Worm (Caenorhabditis elegans) whole organism, L2 larva: ENCODE data around the gene acox-3.

Experiments used
- aly-2 ChIP-seq: fragments of 150-350 bp; optimal IDR thresholded peaks from 2 replicates; lab custom pipeline; 2014; ENCODE audit warnings: missing biosample characterization, missing genetic modification characterization
- dmd-4 ChIP-seq: sonication (generic microtip); optimal IDR thresholded peaks from 2 replicates; lab custom pipeline; 2017; ENCODE audit warnings: missing biosample characterization, missing genetic modification characterization
- elt-1 ChIP-seq: fragments of 150-350 bp; optimal IDR thresholded peaks from 2 replicates; lab custom pipeline; 2014; ENCODE audit warnings: missing biosample characterization, missing genetic modification characterization
- lin-11 ChIP-seq: fragments of 150-350 bp; sonication (generic microtip); optimal IDR thresholded peaks from 2 replicates; lab custom pipeline; 2014; ENCODE audit warnings: missing biosample characterization, missing genetic modification characterization, inconsistent platforms, mixed read lengths
- nhr-11 ChIP-seq: fragments of 150-350 bp; optimal IDR thresholded peaks from 2 replicates; lab custom pipeline; 2014; ENCODE audit warnings: missing biosample characterization, missing genetic modification characterization
- nhr-25 ChIP-seq: fragments of 150-350 bp; sonication (generic microtip); optimal IDR thresholded peaks from 3 replicates; lab custom pipeline; 2014; ENCODE audit warnings: missing biosample characterization, missing genetic modification characterization
- snpc-4 ChIP-seq: fragments of 150-350 bp; optimal IDR thresholded peaks from 2 replicates; lab custom pipeline; 2014; ENCODE audit warnings: missing biosample characterization, missing genetic modification characterization

DNA sequence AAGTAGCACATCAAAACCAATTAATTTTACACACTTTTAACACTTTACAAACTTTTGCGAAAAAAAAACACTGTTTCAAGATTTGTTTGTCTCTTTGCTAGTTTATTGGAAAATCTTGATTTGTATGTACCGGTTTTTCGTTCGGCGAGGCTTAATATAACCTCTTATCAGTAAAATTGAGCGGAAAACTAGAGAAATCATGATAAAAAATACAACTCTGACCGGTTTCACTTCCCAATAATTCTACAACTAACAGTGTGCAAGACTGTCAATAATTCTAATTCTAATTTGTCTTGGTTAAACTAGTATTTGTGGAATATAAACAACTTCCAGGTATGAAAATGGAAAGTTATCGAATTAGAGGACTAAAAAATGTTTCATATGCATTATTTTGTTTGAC is 26.4 kb downstream of the acox-3 start, which contains the start of gene C49A9.3:
- TF ChIP-seq aly-2 (tag; lab: Kevin White, UChicago) (no peak), nhr-25 (tag; lab: Kevin White, UChicago) (no peak), lin-11 (tag; lab: Kevin White, UChicago) (no peak), snpc-4 (tag; lab: Kevin White, UChicago) (no peak), nhr-11 (tag; lab: Kevin White, UChicago) (no peak), dmd-4 (no peak), elt-1 (tag; lab: Kevin White, UChicago) (no peak)
